Fruit fly (Drosophila melanogaster): Measurements from ENCODE around the gene CG4998.
A peak's percentile ranks its signal among the peaks of the same experiment; 100 is the strongest.

CG4998 gene

DNA sequence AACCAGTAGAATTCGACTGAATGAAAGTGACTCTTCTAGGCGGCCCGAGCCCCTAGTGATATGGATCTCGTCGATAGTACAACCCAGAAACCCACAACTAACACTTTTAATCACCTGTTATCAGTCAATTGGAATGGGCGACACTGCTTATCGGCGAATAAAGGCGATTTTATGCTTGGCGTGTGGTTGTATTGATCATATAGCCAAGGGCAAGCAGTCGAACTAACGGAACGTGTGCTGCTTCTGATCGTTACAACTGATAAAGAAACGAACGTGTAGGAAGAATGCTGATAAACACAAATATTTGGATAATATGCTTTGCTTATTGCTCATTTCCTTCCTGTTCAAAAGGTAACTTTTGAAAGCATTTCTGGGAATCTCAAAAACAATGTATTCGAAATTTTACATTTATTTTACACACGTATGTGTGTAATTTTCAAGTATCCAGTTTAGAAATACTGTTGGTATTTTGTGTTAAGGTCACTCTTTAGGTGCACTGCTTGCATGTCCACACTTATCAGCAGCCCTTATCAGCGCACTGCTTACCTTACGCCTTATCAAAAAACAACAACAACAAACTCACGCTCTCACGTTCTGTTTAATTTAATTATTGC is 42.5 kb downstream of the CG4998 start, which contains the start of gene Agpat4 (continued):
- no peak for TF ChIP-seq nerfin-1 (tag; optimal IDR thresholded peaks at IDR 0.05)
- TF ChIP-seq bsh (GFP tag; optimal IDR thresholded peaks at IDR 0.05): no peak
- TF ChIP-seq CG17912 (GFP tag; optimal IDR thresholded peaks at IDR 0.05): no peak
- TF ChIP-seq bbx (GFP tag; IDR thresholded peaks at IDR 0.05; ENCODE audit: partially characterized antibody): peak; percentile 38; the same call in 1 of the 2 replicates
- TF ChIP-seq sens-2 (GFP tag; IDR thresholded peaks at IDR 0.05): no peak
- no peak for TF ChIP-seq CG12299 (tag; optimal IDR thresholded peaks at IDR 0.05)
- no peak for TF ChIP-seq wdn (GFP tag; IDR thresholded peaks at IDR 0.05)
- no peak for TF ChIP-seq h (optimal IDR thresholded peaks at IDR 0.05)
- no peak for TF ChIP-seq CG6791 (GFP tag; IDR thresholded peaks at IDR 0.05; ENCODE audit: partially characterized antibody)
- TF ChIP-seq row (GFP tag; IDR thresholded peaks at IDR 0.05): no peak
- TF ChIP-seq Dad (GFP tag; optimal IDR thresholded peaks at IDR 0.05): no peak
- TF ChIP-seq Opbp (GFP tag; IDR thresholded peaks at IDR 0.05; ENCODE audit: partially characterized antibody): peak; percentile 35; the same call in 1 of the 3 replicates
- no peak for TF ChIP-seq CG8388 (GFP tag; optimal IDR thresholded peaks at IDR 0.05)
- TF ChIP-seq CG10147 (GFP tag; optimal IDR thresholded peaks at IDR 0.05): no peak
- TF ChIP-seq CG10267 (tag; optimal IDR thresholded peaks at IDR 0.05): no peak
- no peak for TF ChIP-seq CG32772 (GFP tag; IDR thresholded peaks at IDR 0.05)
- peak; percentile 4 for TF ChIP-seq CHES-1-like (GFP tag; optimal IDR thresholded peaks at IDR 0.05)
- TF ChIP-seq otp (GFP tag; IDR thresholded peaks at IDR 0.05): no peak
- no peak for TF ChIP-seq mam (GFP tag; optimal IDR thresholded peaks at IDR 0.05)
- peak; percentile 73 for TF ChIP-seq sd (tag; optimal IDR thresholded peaks at IDR 0.05)
- TF ChIP-seq Rx (GFP tag; IDR thresholded peaks at IDR 0.05): no peak
- TF ChIP-seq Med (GFP tag): peak; percentile 2
- TF ChIP-seq Drgx (GFP tag; IDR thresholded peaks at IDR 0.05): no peak
- no peak for TF ChIP-seq CG30403 (GFP tag; optimal IDR thresholded peaks at IDR 0.05)
- TF ChIP-seq Sry-β (GFP tag; optimal IDR thresholded peaks at IDR 0.05): no peak
- no peak for TF ChIP-seq Vsx1 (GFP tag; optimal IDR thresholded peaks at IDR 0.05)
- no peak for TF ChIP-seq cas (GFP tag; IDR thresholded peaks at IDR 0.05)
- no peak for TF ChIP-seq CG11504 (tag; optimal IDR thresholded peaks at IDR 0.05)
- TF ChIP-seq CG3995 (GFP tag; optimal IDR thresholded peaks at IDR 0.05): no peak
- TF ChIP-seq CG1647 (GFP tag; optimal IDR thresholded peaks at IDR 0.05): no peak
- no peak for TF ChIP-seq slou (GFP tag; optimal IDR thresholded peaks at IDR 0.05)
- TF ChIP-seq abd-A (tag; optimal IDR thresholded peaks at IDR 0.05): no peak
- peak; percentile 30 for TF ChIP-seq CG3163 (GFP tag; optimal IDR thresholded peaks at IDR 0.05)
- no peak for TF ChIP-seq CG8359 (GFP tag; optimal IDR thresholded peaks at IDR 0.05; ENCODE audit: borderline replicate concordance)
- no peak for TF ChIP-seq CG5953 (GFP tag; IDR thresholded peaks at IDR 0.05)
- TF ChIP-seq Abd-B (GFP tag; optimal IDR thresholded peaks at IDR 0.05): peak; percentile 11
- TF ChIP-seq dan (GFP tag; IDR thresholded peaks at IDR 0.05): no peak
- no peak for TF ChIP-seq usp (GFP tag; optimal IDR thresholded peaks at IDR 0.05)
- TF ChIP-seq sisA (GFP tag; IDR thresholded peaks at IDR 0.05): no peak
- TF ChIP-seq slbo (GFP tag; IDR thresholded peaks at IDR 0.05): no peak
- TF ChIP-seq Awh (GFP tag; IDR thresholded peaks at IDR 0.05): no peak
- no peak for TF ChIP-seq CG15011 (GFP tag; optimal IDR thresholded peaks at IDR 0.05)
- no peak for TF ChIP-seq CG12942 (GFP tag; optimal IDR thresholded peaks at IDR 0.05)
- no peak for TF ChIP-seq Hr3 (GFP tag; optimal IDR thresholded peaks at IDR 0.05)
- peak; percentile 13 for TF ChIP-seq HHEX (GFP tag; optimal IDR thresholded peaks at IDR 0.05)
- no peak for TF ChIP-seq Asciz (GFP tag; optimal IDR thresholded peaks at IDR 0.05)
- peak; percentile 35 for TF ChIP-seq E2f2 (GFP tag; IDR thresholded peaks at IDR 0.05)
- peak; percentile 34 for TF ChIP-seq Hey (tag; optimal IDR thresholded peaks at IDR 0.05)
- TF ChIP-seq Hr39 (optimal IDR thresholded peaks at IDR 0.05): no peak
- TF ChIP-seq nerfin-2 (GFP tag; IDR thresholded peaks at IDR 0.05; ENCODE audit: partially characterized antibody): no peak
- no peak for TF ChIP-seq CG30431 (GFP tag; optimal IDR thresholded peaks at IDR 0.05)
